Fruit fly (Drosophila melanogaster) whole organism, embryonic: ENCODE measurements around the gene pim.
A peak's percentile ranks its signal among the peaks of the same experiment; 100 is the strongest.

Source experiments
- Asciz ChIP-seq: fragments of 200-800 bp; sonication (Bioruptor generic); optimal IDR thresholded peaks from 2 replicates; lab custom pipeline; 2017; ENCODE audit warnings: missing biosample characterization, mild to moderate bottlenecking, missing genetic modification characterization, missing genetic modification reagents
- Awh ChIP-seq: fragments of 200-800 bp; sonication (Bioruptor generic); IDR thresholded peaks from 2 replicates; pipeline ENCODE4, ENCODE4 v1.3.6; 2022; ENCODE audit warnings: missing biosample characterization, missing genetic modification characterization
- B-H1 ChIP-seq: fragments of 200-800 bp; sonication (Bioruptor generic); IDR thresholded peaks from 3 replicates; pipeline ENCODE4 v1.3.6; 2022; ENCODE audit warnings: missing biosample characterization, missing genetic modification characterization
- Bgb ChIP-seq: fragments of 200-800 bp; sonication (Bioruptor generic); IDR thresholded peaks from 2 replicates; pipeline ENCODE4 v1.3.6; 2022; ENCODE audit warnings: missing biosample characterization, missing genetic modification characterization; ENCODE audit not compliant: partially characterized antibody
- CG11456 ChIP-seq: fragments of 200-800 bp; sonication (Bioruptor generic); IDR thresholded peaks from 3 replicates; pipeline ENCODE4 v1.3.6; 2022; ENCODE audit warnings: missing biosample characterization, missing genetic modification characterization
- CG11560 ChIP-seq: fragments of 200-800 bp; sonication (Bioruptor generic); IDR thresholded peaks from 3 replicates; pipeline ENCODE4 v1.3.6; 2022; ENCODE audit warnings: missing biosample characterization, missing genetic modification characterization
- CG11723 ChIP-seq: fragments of 200-800 bp; sonication (Bioruptor generic); optimal IDR thresholded peaks from 2 replicates; lab custom pipeline; 2017; ENCODE audit warnings: missing biosample characterization, mild to moderate bottlenecking, missing genetic modification characterization
- CG12299 ChIP-seq: fragments of 200-800 bp; sonication (Bioruptor generic); optimal IDR thresholded peaks from 2 replicates; lab custom pipeline; 2018; ENCODE audit warnings: missing biosample characterization, mild to moderate bottlenecking, missing genetic modification characterization
- CG1233 ChIP-seq: fragments of 200-800 bp; sonication (Bioruptor generic); optimal IDR thresholded peaks from 4 replicates; lab custom pipeline; 2018; ENCODE audit warnings: missing biosample characterization, mild to moderate bottlenecking, missing genetic modification characterization
- CG12659 ChIP-seq: fragments of 200-800 bp; sonication (Bioruptor generic); optimal IDR thresholded peaks from 3 replicates; lab custom pipeline; 2017; ENCODE audit warnings: mild to moderate bottlenecking, missing biosample characterization, missing genetic modification reagents, missing genetic modification characterization
- CG13424 ChIP-seq: fragments of 200-800 bp; sonication (Bioruptor generic); optimal IDR thresholded peaks from 2 replicates; lab custom pipeline; 2019; ENCODE audit warnings: missing biosample characterization, mild to moderate bottlenecking, missing genetic modification characterization, moderate library complexity
- CG14050 ChIP-seq: fragments of 200-800 bp; sonication (Bioruptor generic); IDR thresholded peaks from 3 replicates; pipeline ENCODE4 v1.3.6; 2022; ENCODE audit warnings: missing biosample characterization, missing genetic modification characterization
- CG14667 ChIP-seq: fragments of 200-800 bp; sonication (Bioruptor generic); IDR thresholded peaks from 2 replicates; pipeline ENCODE4 v1.3.6; 2022; ENCODE audit warnings: missing biosample characterization, missing genetic modification characterization
- CG1603 ChIP-seq: fragments of 200-800 bp; sonication (Bioruptor generic); optimal IDR thresholded peaks from 2 replicates; lab custom pipeline; 2019; ENCODE audit warnings: missing biosample characterization, mild to moderate bottlenecking, missing genetic modification characterization, moderate library complexity
- CG17612 ChIP-seq: fragments of 200-800 bp; sonication (Bioruptor generic); IDR thresholded peaks from 2 replicates; pipeline ENCODE4 v1.3.6; 2022; ENCODE audit warnings: missing biosample characterization, missing genetic modification characterization
- CG30020 ChIP-seq: fragments of 200-800 bp; optimal IDR thresholded peaks from 2 replicates; lab custom pipeline; 2019; ENCODE audit warnings: missing biosample characterization, mild to moderate bottlenecking, missing genetic modification characterization, moderate library complexity
- CG3163 ChIP-seq: fragments of 200-800 bp; sonication (Bioruptor generic); optimal IDR thresholded peaks from 3 replicates; lab custom pipeline; 2016; ENCODE audit warnings: missing biosample characterization, missing genetic modification characterization
- CG32767 ChIP-seq: fragments of 200-800 bp; sonication (Bioruptor generic); IDR thresholded peaks from 2 replicates; pipeline ENCODE4 v1.3.6; 2022; ENCODE audit warnings: missing biosample characterization, missing genetic modification characterization
- CG3847 ChIP-seq: fragments of 200-800 bp; sonication (Bioruptor generic); IDR thresholded peaks from 2 replicates; pipeline ENCODE4 v1.3.6; 2022; ENCODE audit warnings: missing biosample characterization, missing genetic modification characterization
- CG42726 ChIP-seq: fragments of 200-800 bp; sonication (Bioruptor generic); IDR thresholded peaks from 2 replicates; pipeline ENCODE4 v1.3.6; 2022; ENCODE audit warnings: missing biosample characterization, missing genetic modification characterization; ENCODE audit not compliant: partially characterized antibody
- CG7271 ChIP-seq: fragments of 200-800 bp; sonication (Bioruptor generic); optimal IDR thresholded peaks from 2 replicates; lab custom pipeline; 2018; ENCODE audit warnings: missing biosample characterization, mild to moderate bottlenecking, missing genetic modification characterization, moderate library complexity
- Deaf1 ChIP-seq: fragments of 200-800 bp; optimal IDR thresholded peaks from 3 replicates; lab custom pipeline; 2019; ENCODE audit warnings: missing biosample characterization, mild to moderate bottlenecking, missing genetic modification characterization, moderate library complexity
- Doc3 ChIP-seq: fragments of 200-800 bp; sonication (Bioruptor generic); IDR thresholded peaks from 3 replicates; pipeline ENCODE4 v1.3.6; 2022; ENCODE audit warnings: missing biosample characterization, missing genetic modification characterization; ENCODE audit not compliant: partially characterized antibody
- Ets97D ChIP-seq: fragments of 200-800 bp; sonication (Bioruptor generic); optimal IDR thresholded peaks from 3 replicates; lab custom pipeline; 2016; ENCODE audit warnings: missing biosample characterization, missing genetic modification characterization
- Fer3 ChIP-seq: fragments of 200-800 bp; sonication (Bioruptor generic); optimal IDR thresholded peaks from 2 replicates; lab custom pipeline; 2018; ENCODE audit warnings: missing biosample characterization, mild to moderate bottlenecking, missing genetic modification characterization, moderate library complexity
- Kr ChIP-seq: fragments of 200-800 bp; sonication (Bioruptor generic); optimal IDR thresholded peaks from 2 replicates; lab custom pipeline; 2017; ENCODE audit warnings: missing biosample characterization, mild to moderate bottlenecking, missing genetic modification characterization
- Poxn ChIP-seq: fragments of 200-800 bp; sonication (Bioruptor generic); IDR thresholded peaks from 2 replicates; pipeline ENCODE4 v1.3.6; 2022; ENCODE audit warnings: missing biosample characterization, missing genetic modification characterization
- Taf1 ChIP-seq: fragments of 200-800 bp; sonication (Bioruptor generic); IDR thresholded peaks from 2 replicates; pipeline ENCODE4 v1.3.6; 2022; ENCODE audit warnings: missing biosample characterization, missing genetic modification characterization
- ase ChIP-seq: fragments of 200-800 bp; sonication (Bioruptor generic); IDR thresholded peaks from 3 replicates; pipeline ENCODE4 v1.3.6; 2022; ENCODE audit warnings: missing biosample characterization, missing genetic modification characterization
- ato ChIP-seq: fragments of 200-800 bp; sonication (Bioruptor generic); IDR thresholded peaks from 2 replicates; pipeline ENCODE4 v1.3.6; 2022; ENCODE audit warnings: missing biosample characterization, missing genetic modification characterization; ENCODE audit not compliant: partially characterized antibody
- chif ChIP-seq, 2 experiments: fragments of 200-800 bp; sonication (Bioruptor generic); optimal IDR thresholded peaks; 3 replicates each; lab custom pipeline; 2016; ENCODE audit warnings: missing biosample characterization in 2 of 2, missing genetic modification characterization in 2 of 2
- chn ChIP-seq: fragments of 200-800 bp; sonication (Bioruptor generic); optimal IDR thresholded peaks from 2 replicates; lab custom pipeline; 2016; ENCODE audit warnings: missing biosample characterization, missing genetic modification characterization
- ci ChIP-seq: fragments of 200-800 bp; sonication (Bioruptor generic); IDR thresholded peaks from 3 replicates; pipeline ENCODE4 v1.3.6; 2022; ENCODE audit warnings: missing biosample characterization, missing genetic modification characterization
- cwo ChIP-seq: fragments of 200-800 bp; sonication (Bioruptor generic); optimal IDR thresholded peaks from 3 replicates; lab custom pipeline; 2017; ENCODE audit warnings: missing biosample characterization, missing genetic modification characterization, mild to moderate bottlenecking, moderate library complexity, missing genetic modification reagents
- dysf ChIP-seq: fragments of 200-800 bp; sonication (Bioruptor generic); IDR thresholded peaks from 3 replicates; pipeline ENCODE4 v1.3.6; 2022; ENCODE audit warnings: missing biosample characterization, missing genetic modification characterization
- en ChIP-seq: fragments of 200-800 bp; sonication (Bioruptor generic); optimal IDR thresholded peaks from 2 replicates; lab custom pipeline; 2016; ENCODE audit warnings: missing biosample characterization, missing genetic modification characterization
- grau ChIP-seq: fragments of 200-800 bp; optimal IDR thresholded peaks from 3 replicates; lab custom pipeline; 2019; ENCODE audit warnings: missing biosample characterization, mild to moderate bottlenecking, missing genetic modification characterization, moderate library complexity
- gt ChIP-seq: fragments of 200-800 bp; sonication (Bioruptor generic); IDR thresholded peaks from 2 replicates; pipeline ENCODE4 v1.3.6; 2022; ENCODE audit warnings: missing biosample characterization, missing genetic modification characterization
- ham ChIP-seq: fragments of 200-800 bp; sonication (Bioruptor generic); IDR thresholded peaks from 2 replicates; pipeline ENCODE4 v1.3.6; 2022; ENCODE audit warnings: missing biosample characterization, missing genetic modification characterization
- lbe ChIP-seq: fragments of 200-800 bp; sonication (Bioruptor generic); optimal IDR thresholded peaks from 2 replicates; lab custom pipeline; 2016; ENCODE audit warnings: missing biosample characterization, mild to moderate bottlenecking, missing genetic modification characterization
- lilli ChIP-seq: fragments of 200-800 bp; sonication (Bioruptor generic); optimal IDR thresholded peaks from 3 replicates; lab custom pipeline; 2016; ENCODE audit warnings: missing biosample characterization, missing genetic modification characterization
- lov ChIP-seq, 2 experiments: fragments of 200-800 bp in 1 of 2; fragments of >200 bp in 1 of 2; sonication (Bioruptor generic) in 1 of 2; IDR thresholded peaks in 1 of 2; optimal IDR thresholded peaks in 1 of 2; 2 replicates in 1 of 2; 3 replicates in 1 of 2; pipeline versions ENCODE4 v1.3.6 to Lab custom; 2017 to 2022; ENCODE audit warnings: missing biosample characterization in 1 of 2, missing genetic modification characterization in 1 of 2
- nom ChIP-seq: fragments of 200-800 bp; sonication (Bioruptor generic); optimal IDR thresholded peaks from 2 replicates; lab custom pipeline; 2017; ENCODE audit warnings: missing biosample characterization, missing genetic modification characterization, mild to moderate bottlenecking, moderate library complexity, missing genetic modification reagents
- otp ChIP-seq: fragments of 200-800 bp; sonication (Bioruptor generic); IDR thresholded peaks from 3 replicates; pipeline ENCODE4, ENCODE4 v1.3.6; 2022; ENCODE audit warnings: missing biosample characterization, missing genetic modification characterization
- peb ChIP-seq: fragments of 200-800 bp; sonication (Bioruptor generic); IDR thresholded peaks from 2 replicates; pipeline ENCODE4 v1.3.6; 2022; ENCODE audit warnings: missing biosample characterization, missing genetic modification characterization
- psq ChIP-seq: fragments of 200-800 bp; sonication (Bioruptor generic); optimal IDR thresholded peaks from 2 replicates; lab custom pipeline; 2017; ENCODE audit warnings: missing biosample characterization, missing genetic modification characterization
- sqz ChIP-seq: fragments of 200-800 bp; sonication (Bioruptor generic); optimal IDR thresholded peaks from 3 replicates; lab custom pipeline; 2018; ENCODE audit warnings: missing biosample characterization, mild to moderate bottlenecking, missing genetic modification characterization
- tio ChIP-seq: fragments of 200-800 bp; sonication (Bioruptor generic); optimal IDR thresholded peaks from 2 replicates; lab custom pipeline; 2017; ENCODE audit warnings: missing biosample characterization, missing genetic modification characterization, inconsistent platforms
- tna ChIP-seq: fragments of 200-800 bp; sonication (Bioruptor generic); IDR thresholded peaks from 2 replicates; pipeline ENCODE4 v1.3.6; 2022; ENCODE audit warnings: missing biosample characterization, missing genetic modification characterization; ENCODE audit not compliant: partially characterized antibody
- tx ChIP-seq: fragments of 200-800 bp; sonication (Bioruptor generic); optimal IDR thresholded peaks from 2 replicates; lab custom pipeline; 2016; ENCODE audit warnings: missing biosample characterization, missing genetic modification characterization

pim gene

dm6 chr2L:10366525-10366924, 3.7 kb downstream of the pim start, which contains the start of gene CG5056 (continued):
- TF ChIP-seq CG42726 (GFP tag; lab: Robert Waterston, UW) (no peak), CG3163 (no peak), cwo (no peak), Awh (GFP tag; lab: Robert Waterston, UW) (no peak), CG32767 (GFP tag; lab: Robert Waterston, UW) (peak; percentile 75), tio (GFP tag; lab: Kevin White, UChicago) (no peak), CG7271 (tag; lab: Kevin White, UChicago) (peak; percentile 11), Poxn (GFP tag; lab: Robert Waterston, UW) (no peak), CG3847 (GFP tag; lab: Robert Waterston, UW) (no peak), lov (optimal IDR thresholded peaks at IDR 0.05; lab: Kevin White, UChicago) (no peak), lov (GFP tag; IDR thresholded peaks at IDR 0.05; lab: Robert Waterston, UW) (no peak), CG17612 (GFP tag; lab: Robert Waterston, UW) (no peak), chif (GFP tag; optimal IDR thresholded peaks at IDR 0.05; lab: Kevin White, UChicago) (no peak), CG30020 (tag; lab: Kevin White, UChicago) (peak; percentile 100), ham (GFP tag; lab: Robert Waterston, UW) (no peak), Deaf1 (tag; lab: Kevin White, UChicago) (no peak), CG12299 (tag; lab: Kevin White, UChicago) (no peak), CG14667 (GFP tag; lab: Robert Waterston, UW) (peak; percentile 30; the same call in 1 of the 2 replicates), Bgb (GFP tag; lab: Robert Waterston, UW) (no peak; the same call in 1 of the 2 replicates), CG12659 (GFP tag; lab: Kevin White, UChicago) (peak; percentile 75), chn (no peak), gt (GFP tag; lab: Robert Waterston, UW) (no peak), peb (GFP tag; lab: Robert Waterston, UW) (no peak), CG14050 (GFP tag; lab: Robert Waterston, UW) (no peak), CG13424 (tag; lab: Kevin White, UChicago) (peak; percentile 30), Asciz (GFP tag; lab: Kevin White, UChicago) (no peak), ato (GFP tag; lab: Robert Waterston, UW) (no peak), B-H1 (no peak), en (GFP tag; lab: Kevin White, UChicago) (no peak), otp (GFP tag; lab: Robert Waterston, UW) (no peak), lbe (GFP tag; lab: Kevin White, UChicago) (peak; percentile 21), sqz (no peak)

DNA sequence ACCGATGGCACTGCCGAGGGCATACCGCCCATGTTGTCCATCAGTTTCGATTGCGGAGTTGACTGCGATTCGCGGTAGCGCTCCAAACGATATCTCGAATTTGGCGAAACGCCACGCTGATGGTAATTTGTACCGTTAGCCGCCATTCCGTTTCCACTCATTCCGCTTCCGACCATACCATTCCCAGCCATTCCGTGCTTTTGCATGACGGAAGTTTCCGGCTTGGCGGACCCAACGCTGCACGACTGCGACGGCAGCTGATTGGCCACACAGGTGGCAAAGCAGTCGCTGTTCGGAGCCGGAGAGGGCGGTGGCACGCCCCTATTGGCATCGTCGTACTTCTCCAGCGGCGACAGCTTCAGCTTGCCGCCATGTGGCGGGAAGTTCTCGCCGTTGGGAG, 9.5 kb downstream of the pim start:
- TF ChIP-seq CG1603 (tag; lab: Kevin White, UChicago) (peak; percentile 67), Fer3 (tag; lab: Kevin White, UChicago) (no peak), Doc3 (GFP tag; lab: Robert Waterston, UW) (0 out of 3 replicates have a peak, but pooled peaks have one; percentile 32), psq (GFP tag; lab: Kevin White, UChicago) (no peak), CG11560 (tag; lab: Robert Waterston, UW) (0 out of 3 replicates have a peak, but pooled peaks have one; percentile 35), CG30020 (tag; lab: Kevin White, UChicago) (peak; percentile 49), CG1233 (GFP tag; lab: Kevin White, UChicago) (no peak), CG11723 (GFP tag; lab: Kevin White, UChicago) (peak; percentile 18), tna (no peak), Ets97D (GFP tag; lab: Kevin White, UChicago) (peak; percentile 11), lilli (GFP tag; lab: Kevin White, UChicago) (no peak), Kr (no peak), CG17612 (GFP tag; lab: Robert Waterston, UW) (0 out of 2 replicates have a peak, but pooled peaks have one; percentile 28), Taf1 (no peak), CG11456 (GFP tag; lab: Robert Waterston, UW) (no peak), grau (tag; lab: Kevin White, UChicago) (no peak), dysf (GFP tag; lab: Robert Waterston, UW) (0 out of 3 replicates have a peak, but pooled peaks have one; percentile 28), nom (GFP tag; lab: Kevin White, UChicago) (no peak), tx (GFP tag; lab: Kevin White, UChicago) (no peak), ci (GFP tag; lab: Robert Waterston, UW) (0 out of 3 replicates have a peak, but pooled peaks have one; percentile 33), ase (0 out of 3 replicates have a peak, but pooled peaks have one; percentile 11)
